Fruit fly (Drosophila melanogaster): ENCODE results near the gene CG6834.

Gene CG6834

dm6 chr3R:11689900-11690299, 2.0 kb upstream of the CG6834 start, which contains the start of gene CG6908:
Gene CG6908 (minus strand): TSS chr3R:11690051.
- TF ChIP-seq Nf-YC (tag; optimal IDR thresholded peaks at IDR 0.05) (peak; percentile 84), CG15514 (GFP tag; optimal IDR thresholded peaks at IDR 0.05) (peak; percentile 5), chinmo (GFP tag; IDR thresholded peaks at IDR 0.05; ENCODE audit: partially characterized antibody) (peak; percentile 91; the same call in 3 of the 4 replicates), amos (GFP tag; IDR thresholded peaks at IDR 0.05; ENCODE audit: partially characterized antibody) (peak; percentile 21; the same call in 1 of the 2 replicates), pan (optimal IDR thresholded peaks at IDR 0.05) (no peak), pan (GFP tag; optimal IDR thresholded peaks at IDR 0.05 in 1 of 2, IDR thresholded peaks at IDR 0.05 in 1 of 2) (peak in 1 of 2 experiments; percentile 24), HmgZ (tag; optimal IDR thresholded peaks at IDR 0.05) (peak; percentile 44), Drgx (GFP tag; IDR thresholded peaks at IDR 0.05) (0 out of 2 replicates have a peak, but pooled peaks have one; percentile 11), CG18599 (GFP tag; optimal IDR thresholded peaks at IDR 0.05) (peak; percentile 10), sd (tag; optimal IDR thresholded peaks at IDR 0.05) (peak; percentile 34), ci (GFP tag; IDR thresholded peaks at IDR 0.05) (peak; percentile 39; the same call in 2 of the 3 replicates), Fer3 (tag; optimal IDR thresholded peaks at IDR 0.05) (peak; percentile 27), Bdp1 (GFP tag; optimal IDR thresholded peaks at IDR 0.05) (no peak), her (GFP tag; optimal IDR thresholded peaks at IDR 0.05) (peak; percentile 50), Deaf1 (tag; optimal IDR thresholded peaks at IDR 0.05) (peak; percentile 68), PHDP (tag; optimal IDR thresholded peaks at IDR 0.05) (peak; percentile 11), Opbp (GFP tag; IDR thresholded peaks at IDR 0.05; ENCODE audit: partially characterized antibody) (no peak), slbo (GFP tag; IDR thresholded peaks at IDR 0.05) (peak; percentile 33; the same call in 1 of the 2 replicates), lola (GFP tag; optimal IDR thresholded peaks at IDR 0.05) (no peak), exex (tag; optimal IDR thresholded peaks at IDR 0.05) (peak; percentile 68), CG5180 (GFP tag; optimal IDR thresholded peaks at IDR 0.05) (no peak), CG12942 (GFP tag; optimal IDR thresholded peaks at IDR 0.05) (no peak), CG12071 (GFP tag; optimal IDR thresholded peaks at IDR 0.05) (no peak), CG8290 (GFP tag; optimal IDR thresholded peaks at IDR 0.05) (no peak), CG8290 (tag; optimal IDR thresholded peaks at IDR 0.05) (peak in 1 of 2 experiments; percentile 7), Hmr (GFP tag; optimal IDR thresholded peaks at IDR 0.05) (peak; percentile 7), CG12104 (GFP tag; optimal IDR thresholded peaks at IDR 0.05) (no peak), sug (tag; optimal IDR thresholded peaks at IDR 0.05) (peak; percentile 99), tin (GFP tag; optimal IDR thresholded peaks at IDR 0.05) (no peak), Pdp1 (GFP tag; optimal IDR thresholded peaks at IDR 0.05) (peak in 1 of 2 experiments; percentile 46), ara (GFP tag; IDR thresholded peaks at IDR 0.05) (no peak), B-H2 (GFP tag; optimal IDR thresholded peaks at IDR 0.05) (peak; percentile 71), bigmax (GFP tag; optimal IDR thresholded peaks at IDR 0.05) (no peak), CHES-1-like (GFP tag; optimal IDR thresholded peaks at IDR 0.05) (peak; percentile 2), CG12769 (tag; optimal IDR thresholded peaks at IDR 0.05) (peak; percentile 56), ftz-f1 (GFP tag; optimal IDR thresholded peaks at IDR 0.05) (peak; percentile 1), gsb (GFP tag; IDR thresholded peaks at IDR 0.05) (no peak), CG34376 (GFP tag; optimal IDR thresholded peaks at IDR 0.05) (peak; percentile 46), Nf-YB (GFP tag; optimal IDR thresholded peaks at IDR 0.05) (peak; percentile 83)

- peak; percentile 87 for TF ChIP-seq sug (tag; optimal IDR thresholded peaks at IDR 0.05)
- peak in 1 of 2 experiments; percentile 4 for TF ChIP-seq Pdp1 (GFP tag; optimal IDR thresholded peaks at IDR 0.05)
- peak; percentile 62 for TF ChIP-seq exex (tag; optimal IDR thresholded peaks at IDR 0.05)
- peak; percentile 12 for TF ChIP-seq grn (GFP tag; optimal IDR thresholded peaks at IDR 0.05)
- TF ChIP-seq CG14014 (GFP tag; IDR thresholded peaks at IDR 0.05), result no peak
Measured at dm6 chr3R:11684316-11684715, 3.6 kb downstream of the CG6834 start, which contains the start of gene CG6830. Gene CG6830 (minus strand): TSS chr3R:11684342.
